Worm (Caenorhabditis elegans) whole organism, early embryonic: ENCODE data around the gene sre-9.

Experiments
- B0310.2 ChIP-seq: sonication (generic microtip); optimal IDR thresholded peaks from 2 replicates; lab custom pipeline; 2016; ENCODE audit warnings: mild to moderate bottlenecking, missing genetic modification characterization, missing compliant biosample characterization
- aly-1 ChIP-seq: sonication (generic microtip); optimal IDR thresholded peaks from 2 replicates; lab custom pipeline; 2016; ENCODE audit warnings: missing genetic modification characterization, missing compliant biosample characterization
- ama-1 ChIP-seq: fragments of 150-350 bp; optimal IDR thresholded peaks from 2 replicates; lab custom pipeline; 2014
- ceh-36 ChIP-seq: sonication (generic microtip); optimal IDR thresholded peaks from 2 replicates; lab custom pipeline; 2016; ENCODE audit warnings: missing genetic modification characterization, inconsistent platforms, missing compliant biosample characterization
- ets-7 ChIP-seq: sonication (generic microtip); optimal IDR thresholded peaks from 2 replicates; lab custom pipeline; 2016; ENCODE audit warnings: missing genotype, missing genetic modification characterization, missing compliant biosample characterization
- flt-1 ChIP-seq: fragments of 200-800 bp; sonication (Bioruptor generic); IDR thresholded peaks from 2 replicates; pipeline ENCODE4 v1.3.6; 2022; ENCODE audit warnings: missing genetic modification characterization, missing compliant biosample characterization
- hmg-4 ChIP-seq: fragments of 200-800 bp; sonication (Bioruptor generic); optimal IDR thresholded peaks from 2 replicates; lab custom pipeline; 2018; ENCODE audit warnings: mild to moderate bottlenecking, missing genetic modification characterization, missing compliant biosample characterization
- hnd-1 ChIP-seq: sonication (generic microtip); optimal IDR thresholded peaks from 2 replicates; lab custom pipeline; 2016; ENCODE audit warnings: missing genetic modification characterization, missing compliant biosample characterization
- pes-1 ChIP-seq: fragments of 200-800 bp; sonication (Bioruptor generic); IDR thresholded peaks from 2 replicates; pipeline ENCODE4 v1.3.6; 2022; ENCODE audit warnings: missing genetic modification reagents, missing genetic modification characterization, missing compliant biosample characterization
- scrt-1 ChIP-seq: fragments of 200-800 bp; sonication (Bioruptor generic); IDR thresholded peaks from 2 replicates; pipeline ENCODE4 v1.3.6; 2022; ENCODE audit warnings: missing genetic modification characterization, missing compliant biosample characterization
- sea-1 ChIP-seq: fragments of 200-800 bp; sonication (Bioruptor generic); conservative IDR thresholded peaks from 2 replicates; pipeline ENCODE4 v1.3.6; 2022; ENCODE audit warnings: missing genetic modification characterization, missing compliant biosample characterization
- tbx-37 ChIP-seq: fragments of 200-800 bp; sonication (Bioruptor generic); conservative IDR thresholded peaks from 2 replicates; pipeline ENCODE4 v1.3.6; 2022; ENCODE audit warnings: missing genetic modification reagents, missing genetic modification characterization, missing compliant biosample characterization
- tra-4 ChIP-seq: sonication (generic microtip); optimal IDR thresholded peaks from 2 replicates; lab custom pipeline; 2017; ENCODE audit warnings: missing genetic modification characterization, missing compliant biosample characterization

DNA sequence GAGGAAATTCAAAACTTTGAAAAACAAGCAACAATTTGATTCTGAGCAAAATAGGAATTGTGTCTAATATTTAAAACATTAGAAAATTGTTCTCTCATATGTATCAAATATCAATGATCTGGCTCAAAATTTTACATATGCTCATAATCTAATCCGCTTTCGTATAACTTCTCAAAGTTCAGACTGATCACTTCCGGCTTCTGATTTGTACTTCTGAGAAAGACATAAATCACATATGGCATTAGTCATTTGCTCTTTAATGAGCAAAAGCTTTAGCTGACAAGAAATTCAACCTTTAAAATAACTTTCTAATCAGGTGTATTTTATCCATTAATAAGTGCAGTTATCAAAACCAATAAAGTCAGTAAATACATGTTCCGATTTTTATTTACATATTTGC, 38.8 kb upstream of the sre-9 start:
- TF ChIP-seq hnd-1 (no peak), aly-1 (no peak), ceh-36 (no peak), tbx-37 (GFP tag; lab: Robert Waterston, UW) (no peak), ama-1 (lab: Kevin White, UChicago) (no peak), pes-1 (no peak), flt-1 (GFP tag; lab: Robert Waterston, UW) (no peak), sea-1 (GFP tag; lab: Robert Waterston, UW) (no peak), B0310.2 (tag; lab: Kevin White, UChicago) (no peak), scrt-1 (GFP tag; lab: Robert Waterston, UW) (no peak), tra-4 (no peak), hmg-4 (no peak), ets-7 (tag; lab: Kevin White, UChicago) (no peak)
